Fruit fly (Drosophila melanogaster) whole organism, wandering third instar larva: ENCODE results near the gene CG33093.

Experiments
- Dfd ChIP-seq: fragments of >200 bp; optimal IDR thresholded peaks from 2 replicates; lab custom pipeline; 2017; ENCODE audit warnings: missing biosample characterization, missing genetic modification characterization
- GATAd ChIP-seq: sonication (Bioruptor generic); optimal IDR thresholded peaks from 2 replicates; lab custom pipeline; 2016; ENCODE audit warnings: missing biosample characterization, missing genetic modification characterization
- Hr78 ChIP-seq: fragments of >200 bp; optimal IDR thresholded peaks from 2 replicates; lab custom pipeline; 2017; ENCODE audit warnings: missing biosample characterization, missing genetic modification characterization
- Jra ChIP-seq: sonication (Bioruptor generic); optimal IDR thresholded peaks from 2 replicates; lab custom pipeline; 2016; ENCODE audit warnings: missing biosample characterization, missing genetic modification characterization
- Myc ChIP-seq: fragments of >200 bp; optimal IDR thresholded peaks from 2 replicates; lab custom pipeline; 2017
- fru ChIP-seq: fragments of 200-800 bp; sonication (Bioruptor generic); optimal IDR thresholded peaks from 3 replicates; lab custom pipeline; 2016; ENCODE audit warnings: missing biosample characterization, mild to moderate bottlenecking, missing genetic modification characterization
- lola ChIP-seq: fragments of >200 bp; optimal IDR thresholded peaks from 2 replicates; lab custom pipeline; 2017; ENCODE audit warnings: missing biosample characterization, missing genetic modification characterization
- sage ChIP-seq: fragments of 200-800 bp; sonication (Bioruptor generic); optimal IDR thresholded peaks from 2 replicates; lab custom pipeline; 2016; ENCODE audit warnings: missing biosample characterization, mild to moderate bottlenecking, missing genetic modification characterization
- usp ChIP-seq: fragments of >200 bp; optimal IDR thresholded peaks from 2 replicates; lab custom pipeline; 2017; ENCODE audit warnings: missing biosample characterization, missing genetic modification characterization

dm6 chr3R:22491088-22491879 is 40.4 kb downstream of the CG33093 start, which contains the start of the genes CCT1 and tHMG1:
- no peak for TF ChIP-seq Dfd (GFP tag; lab: Kevin White, UChicago)
- no peak for TF ChIP-seq Hr78 (GFP tag; lab: Kevin White, UChicago)
- TF ChIP-seq sage: peak; percentile 8
- no peak for TF ChIP-seq fru (GFP tag; lab: Kevin White, UChicago)
- TF ChIP-seq Jra: peak; percentile 73
- no peak for TF ChIP-seq Myc (lab: Kevin White, UChicago)
- no peak for TF ChIP-seq GATAd (GFP tag; lab: Kevin White, UChicago)
- no peak for TF ChIP-seq usp
- TF ChIP-seq lola: no peak
